Worm (Caenorhabditis elegans): Measurements from ENCODE around the gene srbc-77.

DNA sequence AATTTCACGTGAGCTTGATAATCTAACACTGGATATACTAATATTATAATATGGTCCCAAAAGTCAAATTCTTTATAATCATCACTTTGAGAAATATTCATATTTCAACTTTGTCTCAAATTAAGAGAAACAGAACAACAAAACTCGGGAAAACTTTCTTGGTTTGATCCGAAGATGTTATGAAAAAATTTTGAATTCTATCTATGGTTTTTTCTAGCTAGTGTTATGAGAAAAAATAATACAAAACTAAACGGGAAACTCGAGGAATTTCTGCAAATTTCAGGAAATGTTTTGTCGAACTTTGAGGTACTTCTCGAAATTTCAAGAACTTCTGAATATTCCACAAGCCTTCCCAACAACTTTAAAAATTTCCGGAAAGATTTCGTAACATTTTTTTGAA is 20.9 kb downstream of the srbc-77 start, which contains the start of gene srw-59:
- TF ChIP-seq ztf-11 (tag; optimal IDR thresholded peaks at IDR 0.05) (no peak), rbr-2 (tag; optimal IDR thresholded peaks at IDR 0.05) (no peak), mdl-1 (tag; optimal IDR thresholded peaks at IDR 0.05) (no peak), lsy-2 (tag; optimal IDR thresholded peaks at IDR 0.05) (no peak), fkh-10 (GFP tag; optimal IDR thresholded peaks at IDR 0.05) (no peak), lim-7 (GFP tag; IDR thresholded peaks at IDR 0.05) (no peak), mxl-3 (GFP tag; optimal IDR thresholded peaks at IDR 0.05) (no peak), nhr-11 (tag; optimal IDR thresholded peaks at IDR 0.05) (no peak), snpc-4 (tag; optimal IDR thresholded peaks at IDR 0.05) (no peak), F49E8.2 (tag; optimal IDR thresholded peaks at IDR 0.05; ENCODE audit: borderline replicate concordance) (no peak), skn-1 (tag; optimal IDR thresholded peaks at IDR 0.05) (no peak), dpl-1 (GFP tag; optimal IDR thresholded peaks at IDR 0.05) (no peak), vab-7 (GFP tag; IDR thresholded peaks at IDR 0.05) (no peak)
